Fruit fly (Drosophila melanogaster) whole organism: ENCODE measurements around the gene CG33702.

Experiments
- CG8478 ChIP-seq: fragments of >200 bp; optimal IDR thresholded peaks from 2 replicates; lab custom pipeline; 2018; ENCODE audit warnings: inconsistent platforms
- EcR ChIP-seq, 2 experiments: fragments of >200 bp; optimal IDR thresholded peaks; 2 replicates each; lab custom pipeline; 2017; ENCODE audit warnings: missing biosample characterization in 2 of 2, missing genetic modification characterization in 2 of 2, missing genetic modification reagents in 2 of 2
- pan ChIP-seq: fragments of >200 bp; optimal IDR thresholded peaks from 2 replicates; lab custom pipeline; 2017
- psq ChIP-seq: fragments of >200 bp; optimal IDR thresholded peaks from 2 replicates; lab custom pipeline; 2017
- usp ChIP-seq: fragments of >200 bp; optimal IDR thresholded peaks from 2 replicates; lab custom pipeline; 2017; ENCODE audit warnings: missing biosample characterization, missing genetic modification characterization, mixed read lengths

DNA sequence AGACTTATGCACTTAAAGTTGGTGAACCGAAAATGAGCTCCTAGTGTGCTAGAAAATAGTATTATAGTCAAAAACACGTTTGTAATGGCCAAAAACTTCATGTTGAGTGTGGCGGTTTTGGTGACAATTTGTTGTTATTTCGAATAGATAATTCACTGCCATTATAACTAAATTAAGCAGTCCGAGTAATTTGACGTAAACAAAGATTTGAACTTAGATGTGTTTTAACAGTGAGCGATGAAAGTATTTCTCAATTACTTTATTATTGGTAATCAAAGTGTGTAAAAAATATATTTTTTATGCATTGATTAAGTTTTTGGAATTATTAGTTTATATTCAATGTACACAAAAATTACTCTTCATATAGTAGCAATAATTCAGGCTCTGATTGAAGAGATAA is at the start of gene CG33702:
- no peak for TF ChIP-seq psq (lab: Kevin White, UChicago)
- no peak for TF ChIP-seq pan (lab: Kevin White, UChicago)
- TF ChIP-seq CG8478 (lab: Kevin White, UChicago), result no peak
- TF ChIP-seq EcR (GFP tag; optimal IDR thresholded peaks at IDR 0.05; lab: Kevin White, UChicago), result no peak
- no peak for TF ChIP-seq usp (GFP tag; lab: Kevin White, UChicago)
